Fruit fly (Drosophila melanogaster) whole organism, embryonic: ENCODE results near the gene Rok.
A peak's percentile ranks its signal among the peaks of the same experiment; 100 is the strongest.

Source experiments
- ATbp ChIP-seq: fragments of 200-800 bp; sonication (Bioruptor generic); optimal IDR thresholded peaks from 2 replicates; lab custom pipeline; 2017; ENCODE audit warnings: missing biosample characterization, mild to moderate bottlenecking, missing genetic modification characterization, missing genetic modification reagents
- Atf6 ChIP-seq: fragments of 200-800 bp; sonication (Bioruptor generic); IDR thresholded peaks from 2 replicates; pipeline ENCODE4 v1.3.6; 2022; ENCODE audit warnings: missing biosample characterization, missing genetic modification characterization
- CG10267 ChIP-seq: fragments of 200-800 bp; sonication (Bioruptor generic); optimal IDR thresholded peaks from 2 replicates; lab custom pipeline; 2018; ENCODE audit warnings: missing biosample characterization, mild to moderate bottlenecking, missing genetic modification characterization, moderate library complexity
- CG10543 ChIP-seq: fragments of 200-800 bp; sonication (Bioruptor generic); optimal IDR thresholded peaks from 3 replicates; lab custom pipeline; 2017; ENCODE audit warnings: missing biosample characterization, mild to moderate bottlenecking, missing genetic modification characterization, moderate library complexity
- CG11456 ChIP-seq: fragments of 200-800 bp; sonication (Bioruptor generic); IDR thresholded peaks from 3 replicates; pipeline ENCODE4 v1.3.6; 2022; ENCODE audit warnings: missing biosample characterization, missing genetic modification characterization
- CG14710 ChIP-seq: fragments of 200-800 bp; sonication (Bioruptor generic); optimal IDR thresholded peaks from 3 replicates; lab custom pipeline; 2019; ENCODE audit warnings: missing biosample characterization, mild to moderate bottlenecking, missing genetic modification characterization, moderate library complexity
- CG15601 ChIP-seq: fragments of 200-800 bp; sonication (Bioruptor generic); optimal IDR thresholded peaks from 3 replicates; lab custom pipeline; 2019; ENCODE audit warnings: missing biosample characterization, mild to moderate bottlenecking, missing genetic modification characterization, moderate library complexity
- CG1603 ChIP-seq: fragments of 200-800 bp; sonication (Bioruptor generic); optimal IDR thresholded peaks from 2 replicates; lab custom pipeline; 2019; ENCODE audit warnings: missing biosample characterization, mild to moderate bottlenecking, missing genetic modification characterization, moderate library complexity
- CG18476 ChIP-seq: fragments of 200-800 bp; sonication (Bioruptor generic); optimal IDR thresholded peaks from 2 replicates; lab custom pipeline; 2016; ENCODE audit warnings: missing biosample characterization, mild to moderate bottlenecking, missing genetic modification characterization
- CG18764 ChIP-seq: fragments of 200-800 bp; sonication (Bioruptor generic); optimal IDR thresholded peaks from 3 replicates; lab custom pipeline; 2016; ENCODE audit warnings: missing biosample characterization, missing genetic modification characterization
- CG2120 ChIP-seq: fragments of 200-800 bp; sonication (Bioruptor generic); optimal IDR thresholded peaks from 3 replicates; lab custom pipeline; 2016; ENCODE audit warnings: missing biosample characterization, missing genetic modification characterization
- CG2202 ChIP-seq: fragments of 200-800 bp; sonication (Bioruptor generic); optimal IDR thresholded peaks from 2 replicates; lab custom pipeline; 2018; ENCODE audit warnings: missing biosample characterization, mild to moderate bottlenecking, missing genetic modification characterization
- CG30431 ChIP-seq: fragments of 200-800 bp; sonication (Bioruptor generic); optimal IDR thresholded peaks from 2 replicates; lab custom pipeline; 2017; ENCODE audit warnings: missing biosample characterization, missing genetic modification characterization
- CG33557 ChIP-seq: fragments of 200-800 bp; sonication (Bioruptor generic); optimal IDR thresholded peaks from 2 replicates; lab custom pipeline; 2019; ENCODE audit warnings: missing biosample characterization, mild to moderate bottlenecking, missing genetic modification characterization, moderate library complexity
- CG4730 ChIP-seq: fragments of 200-800 bp; sonication (Bioruptor generic); IDR thresholded peaks from 2 replicates; pipeline ENCODE4 v1.3.6; 2022; ENCODE audit warnings: missing biosample characterization, missing genetic modification characterization
- CG6813 ChIP-seq: fragments of 200-800 bp; sonication (Bioruptor generic); optimal IDR thresholded peaks from 2 replicates; lab custom pipeline; 2017; ENCODE audit warnings: missing biosample characterization, missing genetic modification characterization, mild to moderate bottlenecking, moderate library complexity, missing genetic modification reagents
- CG6854 ChIP-seq: fragments of 200-800 bp; sonication (Bioruptor generic); optimal IDR thresholded peaks from 3 replicates; lab custom pipeline; 2017; ENCODE audit warnings: missing biosample characterization, mild to moderate bottlenecking, missing genetic modification characterization
- CG7271 ChIP-seq: fragments of 200-800 bp; sonication (Bioruptor generic); optimal IDR thresholded peaks from 2 replicates; lab custom pipeline; 2018; ENCODE audit warnings: missing biosample characterization, mild to moderate bottlenecking, missing genetic modification characterization, moderate library complexity
- CG7357 ChIP-seq: fragments of 200-800 bp; sonication (Bioruptor generic); IDR thresholded peaks from 3 replicates; pipeline ENCODE4 v1.3.6; 2022; ENCODE audit warnings: missing biosample characterization, missing genetic modification characterization
- CG7745 ChIP-seq: fragments of 200-800 bp; sonication (Bioruptor generic); optimal IDR thresholded peaks from 2 replicates; lab custom pipeline; 2018; ENCODE audit warnings: missing biosample characterization, mild to moderate bottlenecking, missing genetic modification characterization, moderate library complexity
- CG7928 ChIP-seq: fragments of 200-800 bp; sonication (Bioruptor generic); optimal IDR thresholded peaks from 2 replicates; lab custom pipeline; 2017; ENCODE audit warnings: missing biosample characterization, mild to moderate bottlenecking, missing genetic modification characterization
- CG8290 ChIP-seq, 3 experiments: fragments of 200-800 bp; sonication (Bioruptor generic); optimal IDR thresholded peaks; 2 replicates each; lab custom pipeline; 2016 to 2019; ENCODE audit warnings: missing biosample characterization in 3 of 3, missing genetic modification characterization in 3 of 3, mild to moderate bottlenecking in 2 of 3, moderate library complexity in 1 of 3
- CG8478 ChIP-seq: fragments of >200 bp; optimal IDR thresholded peaks from 2 replicates; lab custom pipeline; 2018
- CrebB ChIP-seq: fragments of 200-800 bp; sonication (Bioruptor generic); optimal IDR thresholded peaks from 3 replicates; lab custom pipeline; 2018; ENCODE audit warnings: missing biosample characterization, mild to moderate bottlenecking, missing genetic modification characterization
- Dip3 ChIP-seq: fragments of 200-800 bp; sonication (Bioruptor generic); optimal IDR thresholded peaks from 3 replicates; lab custom pipeline; 2016; ENCODE audit warnings: missing biosample characterization, missing genetic modification characterization
- Doc2 ChIP-seq: fragments of 200-800 bp; sonication (Bioruptor generic); IDR thresholded peaks from 2 replicates; pipeline ENCODE4 v1.3.6; 2022; ENCODE audit warnings: missing biosample characterization, missing genetic modification characterization
- ERR ChIP-seq: fragments of 200-800 bp; sonication (Bioruptor generic); optimal IDR thresholded peaks from 2 replicates; lab custom pipeline; 2016; ENCODE audit warnings: missing biosample characterization, missing genetic modification characterization
- Eip74EF ChIP-seq, 2 experiments: fragments of 200-800 bp in 1 of 2; fragments of >200 bp in 1 of 2; sonication (Bioruptor generic) in 1 of 2; optimal IDR thresholded peaks; 2 replicates each; lab custom pipeline; 2017 to 2019; ENCODE audit warnings: missing biosample characterization in 2 of 2, missing genetic modification characterization in 2 of 2, mild to moderate bottlenecking in 1 of 2, moderate library complexity in 1 of 2
- Ets65A ChIP-seq: fragments of 200-800 bp; sonication (Bioruptor generic); peaks from one replicate; lab custom pipeline; 2016; ENCODE audit warnings: missing biosample characterization, missing genetic modification characterization
- Lhr ChIP-seq: fragments of 200-800 bp; sonication (Bioruptor generic); optimal IDR thresholded peaks from 3 replicates; lab custom pipeline; 2017; ENCODE audit warnings: mild to moderate bottlenecking, missing biosample characterization, missing genetic modification reagents, missing genetic modification characterization
- Opbp ChIP-seq: fragments of 200-800 bp; sonication (Bioruptor generic); IDR thresholded peaks from 3 replicates; pipeline ENCODE4 v1.3.6; 2022; ENCODE audit warnings: missing biosample characterization, missing genetic modification characterization; ENCODE audit not compliant: partially characterized antibody
- Pdp1 ChIP-seq, 2 experiments: fragments of 200-800 bp; sonication (Bioruptor generic); optimal IDR thresholded peaks; 3 replicates each; lab custom pipeline; 2016; ENCODE audit warnings: missing biosample characterization in 2 of 2, missing genetic modification characterization in 2 of 2, mild to moderate bottlenecking in 1 of 2, moderate library complexity in 1 of 2
- Sin3A ChIP-seq: fragments of >200 bp; optimal IDR thresholded peaks from 2 replicates; lab custom pipeline; 2018
- YL-1 ChIP-seq: fragments of 200-800 bp; sonication (Bioruptor generic); optimal IDR thresholded peaks from 3 replicates; lab custom pipeline; 2017; ENCODE audit warnings: missing biosample characterization, mild to moderate bottlenecking, missing genetic modification characterization
- chm ChIP-seq: fragments of 200-800 bp; sonication (Bioruptor generic); IDR thresholded peaks from 2 replicates; pipeline ENCODE4 v1.3.6; 2022; ENCODE audit warnings: missing biosample characterization, missing genetic modification characterization
- crol ChIP-seq: fragments of 200-800 bp; sonication (Bioruptor generic); IDR thresholded peaks from 2 replicates; pipeline ENCODE4 v1.3.6; 2022; ENCODE audit warnings: missing biosample characterization, missing genetic modification characterization
- cwo ChIP-seq: fragments of 200-800 bp; sonication (Bioruptor generic); optimal IDR thresholded peaks from 3 replicates; lab custom pipeline; 2017; ENCODE audit warnings: missing biosample characterization, missing genetic modification characterization, mild to moderate bottlenecking, moderate library complexity, missing genetic modification reagents
- dpn ChIP-seq, 2 experiments: fragments of 200-800 bp; sonication (Bioruptor generic); optimal IDR thresholded peaks; 3 replicates each; lab custom pipeline; 2016; ENCODE audit warnings: missing biosample characterization in 2 of 2, missing genetic modification characterization in 2 of 2
- exex ChIP-seq: fragments of 200-800 bp; sonication (Bioruptor generic); optimal IDR thresholded peaks from 4 replicates; lab custom pipeline; 2018; ENCODE audit warnings: missing biosample characterization, mild to moderate bottlenecking, missing genetic modification characterization, moderate library complexity
- fd64A ChIP-seq: fragments of 200-800 bp; sonication (Bioruptor generic); optimal IDR thresholded peaks from 3 replicates; lab custom pipeline; 2018; ENCODE audit warnings: missing biosample characterization, mild to moderate bottlenecking, missing genetic modification characterization
- grn ChIP-seq: fragments of 200-800 bp; sonication (Bioruptor generic); optimal IDR thresholded peaks from 3 replicates; lab custom pipeline; 2017; ENCODE audit warnings: missing biosample characterization, missing genetic modification characterization
- nerfin-1 ChIP-seq: fragments of 200-800 bp; sonication (Bioruptor generic); optimal IDR thresholded peaks from 3 replicates; lab custom pipeline; 2019; ENCODE audit warnings: missing biosample characterization, mild to moderate bottlenecking, missing genetic modification characterization, moderate library complexity
- org-1 ChIP-seq: fragments of 200-800 bp; sonication (Bioruptor generic); optimal IDR thresholded peaks from 2 replicates; lab custom pipeline; 2017; ENCODE audit warnings: missing biosample characterization, missing genetic modification characterization
- phol ChIP-seq: fragments of 200-800 bp; sonication (Bioruptor generic); optimal IDR thresholded peaks from 3 replicates; lab custom pipeline; 2018; ENCODE audit warnings: missing biosample characterization, mild to moderate bottlenecking, missing genetic modification characterization, moderate library complexity
- row ChIP-seq: fragments of 200-800 bp; sonication (Bioruptor generic); IDR thresholded peaks from 3 replicates; pipeline ENCODE4 v1.3.6; 2022; ENCODE audit warnings: missing biosample characterization, missing genetic modification characterization
- salm ChIP-seq: fragments of 200-800 bp; sonication (Bioruptor generic); optimal IDR thresholded peaks from 2 replicates; lab custom pipeline; 2018; ENCODE audit warnings: missing biosample characterization, mild to moderate bottlenecking, missing genetic modification characterization
- tx ChIP-seq: fragments of 200-800 bp; sonication (Bioruptor generic); optimal IDR thresholded peaks from 2 replicates; lab custom pipeline; 2016; ENCODE audit warnings: missing biosample characterization, missing genetic modification characterization
- unpg ChIP-seq: fragments of 200-800 bp; sonication (Bioruptor generic); optimal IDR thresholded peaks from 3 replicates; lab custom pipeline; 2018; ENCODE audit warnings: missing biosample characterization, mild to moderate bottlenecking, missing genetic modification characterization, moderate library complexity

Gene Rok

dm6 chrX:16598336-16598977, 38.8 kb downstream of the Rok start (continued):
- TF ChIP-seq CG30431 (GFP tag; lab: Kevin White, UChicago), result no peak
- TF ChIP-seq CG7928 (GFP tag; lab: Kevin White, UChicago), result peak; percentile 92
- peak; percentile 21 for TF ChIP-seq phol (tag; lab: Kevin White, UChicago)
- TF ChIP-seq Opbp (GFP tag; lab: Robert Waterston, UW), result peak; percentile 39; the same call in 1 of the 3 replicates
- TF ChIP-seq dpn (GFP tag; optimal IDR thresholded peaks at IDR 0.05; lab: Kevin White, UChicago), result peak in 1 of 2 experiments; percentile 1
- no peak for TF ChIP-seq CG8290 (GFP tag; optimal IDR thresholded peaks at IDR 0.05; lab: Kevin White, UChicago)
- TF ChIP-seq CG8290 (tag; optimal IDR thresholded peaks at IDR 0.05; lab: Kevin White, UChicago), result peak in 1 of 2 experiments; percentile 47
- TF ChIP-seq org-1 (GFP tag; lab: Kevin White, UChicago), result no peak
- peak; percentile 26 for TF ChIP-seq CG1603 (tag; lab: Kevin White, UChicago)
- TF ChIP-seq row, result peak; percentile 25; the same call in 2 of the 3 replicates
- peak; percentile 42 for TF ChIP-seq CG14710 (tag; lab: Kevin White, UChicago)
- peak; percentile 15 for TF ChIP-seq YL-1 (GFP tag; lab: Kevin White, UChicago)
- TF ChIP-seq unpg (GFP tag; lab: Kevin White, UChicago), result no peak
- peak; percentile 5 for TF ChIP-seq CG10267

- TF ChIP-seq CG4730 (GFP tag; lab: Robert Waterston, UW) (no peak), CG6854 (GFP tag; lab: Kevin White, UChicago) (no peak), CG10543 (GFP tag; lab: Kevin White, UChicago) (peak; percentile 23), Sin3A (lab: Kevin White, UChicago) (no peak), Eip74EF (GFP tag; optimal IDR thresholded peaks at IDR 0.05; lab: Kevin White, UChicago) (peak in 1 of 2 experiments; percentile 0), CG6813 (GFP tag; lab: Kevin White, UChicago) (no peak), grn (GFP tag; lab: Kevin White, UChicago) (no peak), CG2202 (peak; percentile 1), CrebB (tag; lab: Kevin White, UChicago) (peak; percentile 10), exex (tag; lab: Kevin White, UChicago) (peak; percentile 9), ERR (GFP tag; lab: Kevin White, UChicago) (no peak), chm (no peak), crol (GFP tag; lab: Robert Waterston, UW) (peak; percentile 35; the same call in 1 of the 2 replicates), CG7357 (GFP tag; lab: Robert Waterston, UW) (no peak), ATbp (GFP tag; lab: Kevin White, UChicago) (peak; percentile 20), Ets65A (GFP tag; lab: Kevin White, UChicago) (peak; percentile 56), CG2120 (GFP tag; lab: Kevin White, UChicago) (peak; percentile 11), CG33557 (GFP tag; lab: Kevin White, UChicago) (peak; percentile 28), cwo (GFP tag; lab: Kevin White, UChicago) (no peak), Dip3 (no peak), Doc2 (GFP tag; lab: Robert Waterston, UW) (no peak), Lhr (GFP tag; lab: Kevin White, UChicago) (no peak), Atf6 (GFP tag; lab: Robert Waterston, UW) (no peak), CG8478 (lab: Kevin White, UChicago) (no peak), CG15601 (tag; lab: Kevin White, UChicago) (peak; percentile 27), nerfin-1 (tag; lab: Kevin White, UChicago) (no peak), CG7745 (tag; lab: Kevin White, UChicago) (peak; percentile 52), fd64A (peak; percentile 30), Pdp1 (GFP tag; optimal IDR thresholded peaks at IDR 0.05; lab: Kevin White, UChicago) (peak in 1 of 2 experiments; percentile 10), CG18476 (GFP tag; lab: Kevin White, UChicago) (no peak), CG7271 (no peak), tx (GFP tag; lab: Kevin White, UChicago) (no peak), CG11456 (GFP tag; lab: Robert Waterston, UW) (no peak), CG18764 (GFP tag; lab: Kevin White, UChicago) (no peak), salm (tag; lab: Kevin White, UChicago) (no peak)
These were observed 40.9 kb downstream of the Rok start for dm6 chrX:16596250-16596793.
